Fruit fly (Drosophila melanogaster) whole organism, prepupa: ENCODE data around the gene CG42752.

Experiments
- Blimp-1 ChIP-seq: fragments of 200-800 bp; sonication (Bioruptor generic); optimal IDR thresholded peaks from 3 replicates; lab custom pipeline; 2017; ENCODE audit warnings: missing biosample characterization, missing genetic modification characterization, mild to moderate bottlenecking, moderate library complexity, missing genetic modification reagents
- CG15336 ChIP-seq: fragments of 200-800 bp; sonication (Bioruptor generic); IDR thresholded peaks from 2 replicates; pipeline ENCODE4 v1.3.6; 2022; ENCODE audit warnings: missing biosample characterization, missing genetic modification characterization
- CG3032 ChIP-seq: fragments of 200-800 bp; optimal IDR thresholded peaks from 2 replicates; lab custom pipeline; 2019; ENCODE audit warnings: missing biosample characterization, mild to moderate bottlenecking, missing genetic modification characterization, moderate library complexity
- CG4318 ChIP-seq: fragments of 200-800 bp; sonication (Bioruptor generic); optimal IDR thresholded peaks from 3 replicates; lab custom pipeline; 2017; ENCODE audit warnings: missing biosample characterization, mild to moderate bottlenecking, missing genetic modification characterization
- CG6808 ChIP-seq: fragments of 200-800 bp; sonication (Bioruptor generic); optimal IDR thresholded peaks from 3 replicates; lab custom pipeline; 2017; ENCODE audit warnings: missing biosample characterization, missing genetic modification characterization, mild to moderate bottlenecking, moderate library complexity, missing genetic modification reagents
- CG8119 ChIP-seq: fragments of 200-800 bp; sonication (Bioruptor generic); IDR thresholded peaks from 3 replicates; pipeline ENCODE4 v1.3.6; 2022; ENCODE audit warnings: missing biosample characterization, missing genetic modification characterization
- Eip93F ChIP-seq: fragments of 200-800 bp; sonication (Bioruptor generic); optimal IDR thresholded peaks from 2 replicates; lab custom pipeline; 2016; ENCODE audit warnings: missing biosample characterization, mild to moderate bottlenecking, missing genetic modification characterization
- Lpt ChIP-seq: fragments of 200-800 bp; sonication (Bioruptor generic); optimal IDR thresholded peaks from 3 replicates; lab custom pipeline; 2016; ENCODE audit warnings: missing biosample characterization, missing genetic modification characterization
- Smox ChIP-seq: fragments of 200-800 bp; sonication (Bioruptor generic); optimal IDR thresholded peaks from 3 replicates; lab custom pipeline; 2016; ENCODE audit warnings: missing biosample characterization, missing genetic modification characterization
- fd59A ChIP-seq: fragments of 200-800 bp; sonication (Bioruptor generic); optimal IDR thresholded peaks from 2 replicates; lab custom pipeline; 2017; ENCODE audit warnings: missing biosample characterization, mild to moderate bottlenecking, missing genetic modification characterization, missing genetic modification reagents
- fd85E ChIP-seq: fragments of 200-800 bp; sonication (Bioruptor generic); optimal IDR thresholded peaks from 3 replicates; lab custom pipeline; 2016; ENCODE audit warnings: missing biosample characterization, missing genetic modification characterization

DNA sequence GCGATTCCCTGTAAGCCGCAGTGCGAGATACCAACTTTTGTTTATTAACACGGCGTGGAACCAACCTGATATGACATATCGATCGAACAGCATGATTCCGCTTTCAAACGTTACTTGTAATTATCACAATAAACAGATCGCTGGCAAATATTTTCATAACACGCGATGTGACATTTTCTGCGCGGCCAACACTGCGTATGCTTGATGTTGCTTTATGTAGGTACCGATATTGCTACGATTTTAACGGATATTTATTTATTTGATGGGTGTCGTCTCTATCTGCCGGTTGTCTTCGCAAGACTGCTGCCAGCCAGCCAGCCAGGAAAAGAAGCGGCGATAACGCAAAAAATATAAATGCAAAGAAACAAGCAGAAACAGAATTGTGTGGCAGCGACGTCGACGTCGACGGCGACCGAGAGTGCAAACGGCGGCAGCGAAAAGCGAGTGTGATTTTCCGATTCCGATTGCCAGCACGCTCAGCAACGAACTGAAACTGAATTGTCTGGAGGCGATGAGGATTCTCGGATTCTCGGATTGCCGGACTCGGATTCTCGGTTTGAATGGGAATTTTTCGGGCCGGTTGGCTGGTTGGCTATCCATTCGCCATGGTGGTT, 42.4 kb upstream of the CG42752 start:
- TF ChIP-seq CG8119 (no peak), CG6808 (GFP tag; lab: Kevin White, UChicago) (no peak), fd59A (GFP tag; lab: Kevin White, UChicago) (no peak), CG15336 (GFP tag; lab: Robert Waterston, UW) (no peak), CG3032 (tag; lab: Kevin White, UChicago) (no peak), CG4318 (no peak), Eip93F (GFP tag; lab: Kevin White, UChicago) (no peak), Smox (no peak), Blimp-1 (GFP tag; lab: Kevin White, UChicago) (no peak), fd85E (GFP tag; lab: Kevin White, UChicago) (no peak), Lpt (GFP tag; lab: Kevin White, UChicago) (no peak)
